Fruit fly (Drosophila melanogaster): ENCODE data around the gene Cpr30B.

DNA sequence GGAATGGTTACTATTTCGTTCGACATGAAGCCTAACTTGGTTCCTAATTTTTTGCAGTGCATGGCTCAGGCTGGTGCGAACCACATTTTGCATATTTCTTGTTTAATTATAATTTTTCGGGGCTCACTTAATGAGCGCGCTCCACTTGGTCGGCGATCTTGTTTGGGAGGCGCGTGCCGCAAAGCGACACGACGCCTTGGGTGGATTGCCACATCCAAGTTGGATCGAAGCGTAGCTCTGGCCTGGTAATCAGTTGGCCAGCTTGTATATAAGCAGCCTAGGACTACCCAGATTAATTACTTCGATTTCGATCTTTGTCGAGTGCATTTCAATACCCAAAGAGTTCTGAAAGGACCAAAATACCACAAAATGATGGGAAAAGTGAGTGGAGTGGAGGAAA lies at the start of gene Cpr30B:
- TF ChIP-seq pan (optimal IDR thresholded peaks at IDR 0.05): no peak
- TF ChIP-seq usp (GFP tag; optimal IDR thresholded peaks at IDR 0.05): no peak
- TF ChIP-seq psq (optimal IDR thresholded peaks at IDR 0.05): no peak
- no peak for TF ChIP-seq Dll (optimal IDR thresholded peaks at IDR 0.05)
- no peak for TF ChIP-seq CG8478 (optimal IDR thresholded peaks at IDR 0.05)
